Fruit fly (Drosophila melanogaster): ENCODE data around the gene Vps24.

Gene Vps24

dm6 chr3R:4311067-4311723, 448 bp upstream of the Vps24 start, which contains the start of gene Suv3:
TSS of gene Suv3 (plus strand) at chr3R:4311555.
- TF ChIP-seq CG9948 (tag; optimal IDR thresholded peaks at IDR 0.05) (peak; percentile 46), CG12605 (GFP tag; IDR thresholded peaks at IDR 0.05) (0 out of 2 replicates have a peak, but pooled peaks have one; percentile 20), CG13204 (GFP tag; optimal IDR thresholded peaks at IDR 0.05) (no peak), D1 (tag; optimal IDR thresholded peaks at IDR 0.05) (peak; percentile 29), CG15710 (tag; optimal IDR thresholded peaks at IDR 0.05) (peak; percentile 41), CG10348 (GFP tag; IDR thresholded peaks at IDR 0.05) (no peak), CG17806 (tag; optimal IDR thresholded peaks at IDR 0.05) (peak; percentile 19), CG8159 (tag; optimal IDR thresholded peaks at IDR 0.05) (peak; percentile 49), fd96Ca (GFP tag; IDR thresholded peaks at IDR 0.05) (no peak)

- TF ChIP-seq Pif1A (GFP tag; optimal IDR thresholded peaks at IDR 0.05) = no peak
- no peak for TF ChIP-seq CG10348 (GFP tag; IDR thresholded peaks at IDR 0.05)
- no peak for TF ChIP-seq CG14655 (GFP tag; optimal IDR thresholded peaks at IDR 0.05)
- no peak for TF ChIP-seq D1 (tag; optimal IDR thresholded peaks at IDR 0.05)
- TF ChIP-seq fd96Ca (GFP tag; IDR thresholded peaks at IDR 0.05) = no peak
- TF ChIP-seq CG9948 (tag; optimal IDR thresholded peaks at IDR 0.05) = no peak
- no peak for TF ChIP-seq gl (tag; optimal IDR thresholded peaks at IDR 0.05)
- TF ChIP-seq CG12605 (GFP tag; IDR thresholded peaks at IDR 0.05) = no peak
- no peak for TF ChIP-seq CG17806 (tag; optimal IDR thresholded peaks at IDR 0.05)
- no peak for TF ChIP-seq EcR (GFP tag; optimal IDR thresholded peaks at IDR 0.05)
- TF ChIP-seq CG4496 (GFP tag; IDR thresholded peaks at IDR 0.05) = no peak
- TF ChIP-seq CG34367 (tag; optimal IDR thresholded peaks at IDR 0.05) = no peak
- no peak for TF ChIP-seq Pif1B (GFP tag; optimal IDR thresholded peaks at IDR 0.05)
Observed at dm6 chr3R:4308708-4309107, 2.0 kb downstream of the Vps24 start.

- TF ChIP-seq gl (tag; optimal IDR thresholded peaks at IDR 0.05) = peak; percentile 34
- TF ChIP-seq CG8159 (tag; optimal IDR thresholded peaks at IDR 0.05) = peak; percentile 11
- no peak for TF ChIP-seq CG4496 (GFP tag; IDR thresholded peaks at IDR 0.05)
- no peak for TF ChIP-seq CG15710 (tag; optimal IDR thresholded peaks at IDR 0.05)
- peak; percentile 80 for TF ChIP-seq EcR (GFP tag; optimal IDR thresholded peaks at IDR 0.05)
- TF ChIP-seq Snoo (tag; optimal IDR thresholded peaks at IDR 0.05) = peak; percentile 23
- 0 out of 2 replicates have a peak, but pooled peaks have one; percentile 41 for TF ChIP-seq CG12605 (GFP tag; IDR thresholded peaks at IDR 0.05)
Observed at dm6 chr3R:4307664-4308416, 2.9 kb downstream of the Vps24 start, which contains the start of gene MP1. TSS of gene MP1 (plus strand) at chr3R:4307908.

dm6 chr3R:4301485-4301884, 9.3 kb downstream of the Vps24 start:
- TF ChIP-seq CG32121 (GFP tag; IDR thresholded peaks at IDR 0.05) (no peak), Pif1A (GFP tag; optimal IDR thresholded peaks at IDR 0.05) (no peak), fd96Ca (GFP tag; IDR thresholded peaks at IDR 0.05) (no peak), Pif1B (GFP tag; optimal IDR thresholded peaks at IDR 0.05) (no peak), CG17806 (tag; optimal IDR thresholded peaks at IDR 0.05) (no peak)

- TF ChIP-seq CG14655 (GFP tag; optimal IDR thresholded peaks at IDR 0.05) (no peak), CG9948 (tag; optimal IDR thresholded peaks at IDR 0.05) (no peak), CG17806 (tag; optimal IDR thresholded peaks at IDR 0.05) (no peak), gl (tag; optimal IDR thresholded peaks at IDR 0.05) (no peak), CG12605 (GFP tag; IDR thresholded peaks at IDR 0.05) (no peak), CG34367 (tag; optimal IDR thresholded peaks at IDR 0.05) (no peak)
Observed at dm6 chr3R:4294689-4295088, 16.1 kb downstream of the Vps24 start, which contains the start of gene Nepl11. TSS of gene Nepl11 (minus strand) at chr3R:4294840.

- no peak for TF ChIP-seq CG8301 (tag; optimal IDR thresholded peaks at IDR 0.05)
- TF ChIP-seq CG4496 (GFP tag; IDR thresholded peaks at IDR 0.05) = no peak
- TF ChIP-seq Ets98B (GFP tag; IDR thresholded peaks at IDR 0.05) = no peak
- no peak for TF ChIP-seq CG13204 (GFP tag; optimal IDR thresholded peaks at IDR 0.05)
- TF ChIP-seq fd96Ca (GFP tag; IDR thresholded peaks at IDR 0.05) = no peak
- TF ChIP-seq CG14655 (GFP tag; optimal IDR thresholded peaks at IDR 0.05) = no peak
- no peak for TF ChIP-seq D1 (tag; optimal IDR thresholded peaks at IDR 0.05)
- no peak for TF ChIP-seq CG15710 (tag; optimal IDR thresholded peaks at IDR 0.05)
- TF ChIP-seq Pif1B (GFP tag; optimal IDR thresholded peaks at IDR 0.05) = no peak
- TF ChIP-seq gl (tag; optimal IDR thresholded peaks at IDR 0.05) = no peak
- TF ChIP-seq CG9948 (tag; optimal IDR thresholded peaks at IDR 0.05) = no peak
- TF ChIP-seq CG32121 (GFP tag; IDR thresholded peaks at IDR 0.05) = no peak
- no peak for TF ChIP-seq Pif1A (GFP tag; optimal IDR thresholded peaks at IDR 0.05)
- TF ChIP-seq EcR (GFP tag; optimal IDR thresholded peaks at IDR 0.05) = no peak
- no peak for TF ChIP-seq Snoo (tag; optimal IDR thresholded peaks at IDR 0.05)
- TF ChIP-seq CG8159 (tag; optimal IDR thresholded peaks at IDR 0.05) = no peak
Observed at dm6 chr3R:4292185-4292584, 18.6 kb downstream of the Vps24 start.

dm6 chr3R:4291289-4291688, 19.5 kb downstream of the Vps24 start:
- peak; percentile 7 for TF ChIP-seq gl (tag; optimal IDR thresholded peaks at IDR 0.05)
- TF ChIP-seq CG13204 (GFP tag; optimal IDR thresholded peaks at IDR 0.05) = no peak

Data from whole organism, pupa.